Worm (Caenorhabditis elegans): Measurements from ENCODE around the gene zgpa-1.

- no peak for TF ChIP-seq ama-1 (optimal IDR thresholded peaks at IDR 0.05)
- TF ChIP-seq elt-3 (tag; optimal IDR thresholded peaks at IDR 0.05) = no peak
- TF ChIP-seq ztf-4 (tag; optimal IDR thresholded peaks at IDR 0.05) = no peak
- TF ChIP-seq mdl-1 (tag; optimal IDR thresholded peaks at IDR 0.05) = no peak
- no peak for TF ChIP-seq fkh-10 (GFP tag; optimal IDR thresholded peaks at IDR 0.05)
- no peak for TF ChIP-seq pha-4 (tag; optimal IDR thresholded peaks at IDR 0.05)
- no peak for TF ChIP-seq elt-1 (tag; optimal IDR thresholded peaks at IDR 0.05)
- TF ChIP-seq R02D3.7 (tag; optimal IDR thresholded peaks at IDR 0.05) = no peak
- no peak for TF ChIP-seq zag-1 (tag; optimal IDR thresholded peaks at IDR 0.05)
- TF ChIP-seq unc-39 (tag; optimal IDR thresholded peaks at IDR 0.05) = no peak
- no peak for TF ChIP-seq ceh-82 (tag; optimal IDR thresholded peaks at IDR 0.05)
- TF ChIP-seq nhr-12 (tag; optimal IDR thresholded peaks at IDR 0.05) = no peak
- TF ChIP-seq sea-2 (GFP tag; optimal IDR thresholded peaks at IDR 0.05) = no peak
Observed at ce11 chrIV:7812709-7813108, at the start of gene zgpa-1.

Data from whole organism, L3 larva.